Fruit fly (Drosophila melanogaster): ENCODE data around the gene CG34300.

DNA sequence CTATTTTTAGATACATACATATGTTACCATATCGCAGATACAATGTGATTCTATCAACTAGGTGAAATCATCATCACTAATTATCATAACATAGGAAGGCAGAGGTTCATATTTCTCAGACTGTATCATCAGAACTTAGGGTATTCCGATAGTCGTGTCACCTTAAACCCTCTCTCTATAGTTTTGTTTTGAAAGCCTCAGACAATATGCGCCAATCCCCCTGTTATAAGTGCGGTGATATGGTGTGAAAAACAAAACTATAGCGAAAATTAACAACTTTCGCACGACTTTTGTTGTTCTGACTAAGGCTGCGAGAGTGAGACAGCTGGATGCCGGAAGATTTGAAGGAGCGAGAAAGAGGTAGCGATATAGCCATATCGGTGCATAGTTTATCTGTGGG, 24.0 kb downstream of the CG34300 start:
- TF ChIP-seq cic (GFP tag; optimal IDR thresholded peaks at IDR 0.05) (peak; percentile 83), CG7101 (tag; optimal IDR thresholded peaks at IDR 0.05) (no peak), CG1620 (GFP tag; optimal IDR thresholded peaks at IDR 0.05) (no peak), Clk (GFP tag; optimal IDR thresholded peaks at IDR 0.05) (no peak), CG12768 (GFP tag; optimal IDR thresholded peaks at IDR 0.05) (no peak), bab1 (GFP tag; optimal IDR thresholded peaks at IDR 0.05) (no peak)
